Fruit fly (Drosophila melanogaster) whole organism, prepupa: Measurements from ENCODE around the gene Gr9a.

Experiments used
- Blimp-1 ChIP-seq: fragments of 200-800 bp; sonication (Bioruptor generic); optimal IDR thresholded peaks from 3 replicates; lab custom pipeline; 2017; ENCODE audit warnings: missing biosample characterization, missing genetic modification characterization, mild to moderate bottlenecking, moderate library complexity, missing genetic modification reagents
- CG10631 ChIP-seq: fragments of 200-800 bp; sonication (Bioruptor generic); optimal IDR thresholded peaks from 2 replicates; lab custom pipeline; 2016; ENCODE audit warnings: missing biosample characterization, missing genetic modification characterization
- CG10669 ChIP-seq: fragments of 200-800 bp; sonication (Bioruptor generic); optimal IDR thresholded peaks from 3 replicates; lab custom pipeline; 2018; ENCODE audit warnings: missing biosample characterization, mild to moderate bottlenecking, missing genetic modification characterization, moderate library complexity
- CG11294 ChIP-seq: fragments of 200-800 bp; sonication (Bioruptor generic); IDR thresholded peaks from 2 replicates; pipeline ENCODE4 v1.3.6; 2022; ENCODE audit warnings: missing biosample characterization, missing genetic modification characterization
- CG11762 ChIP-seq: fragments of 200-800 bp; sonication (Bioruptor generic); optimal IDR thresholded peaks from 3 replicates; lab custom pipeline; 2016; ENCODE audit warnings: missing biosample characterization, missing genetic modification characterization; ENCODE audit not compliant: insufficient read depth
- CG15336 ChIP-seq: fragments of 200-800 bp; sonication (Bioruptor generic); IDR thresholded peaks from 2 replicates; pipeline ENCODE4 v1.3.6; 2022; ENCODE audit warnings: missing biosample characterization, missing genetic modification characterization
- CG1621 ChIP-seq: fragments of 200-800 bp; sonication (Bioruptor generic); optimal IDR thresholded peaks from 3 replicates; lab custom pipeline; 2018; ENCODE audit warnings: missing biosample characterization, mild to moderate bottlenecking, missing genetic modification characterization
- CG16779 ChIP-seq: fragments of 200-800 bp; sonication (Bioruptor generic); optimal IDR thresholded peaks from 3 replicates; lab custom pipeline; 2017; ENCODE audit warnings: missing biosample characterization, mild to moderate bottlenecking, missing genetic modification characterization
- CG3032 ChIP-seq: fragments of 200-800 bp; optimal IDR thresholded peaks from 2 replicates; lab custom pipeline; 2019; ENCODE audit warnings: missing biosample characterization, mild to moderate bottlenecking, missing genetic modification characterization, moderate library complexity
- CG32006 ChIP-seq: fragments of 200-800 bp; sonication (Bioruptor generic); optimal IDR thresholded peaks from 3 replicates; lab custom pipeline; 2017; ENCODE audit warnings: missing biosample characterization, mild to moderate bottlenecking, missing genetic modification characterization
- CG34406 ChIP-seq: fragments of 200-800 bp; sonication (Bioruptor generic); optimal IDR thresholded peaks from 3 replicates; lab custom pipeline; 2016; ENCODE audit warnings: missing biosample characterization, missing genetic modification characterization
- CG3919 ChIP-seq: fragments of 200-800 bp; sonication (Bioruptor generic); optimal IDR thresholded peaks from 3 replicates; lab custom pipeline; 2016; ENCODE audit warnings: missing biosample characterization, missing genetic modification characterization
- CG4318 ChIP-seq: fragments of 200-800 bp; sonication (Bioruptor generic); optimal IDR thresholded peaks from 3 replicates; lab custom pipeline; 2017; ENCODE audit warnings: missing biosample characterization, mild to moderate bottlenecking, missing genetic modification characterization
- CG6276 ChIP-seq: fragments of 200-800 bp; sonication (Bioruptor generic); optimal IDR thresholded peaks from 2 replicates; lab custom pipeline; 2017; ENCODE audit warnings: missing biosample characterization, mild to moderate bottlenecking, missing genetic modification characterization
- CG6854 ChIP-seq: fragments of 200-800 bp; sonication (Bioruptor generic); optimal IDR thresholded peaks from 2 replicates; lab custom pipeline; 2017; ENCODE audit warnings: missing biosample characterization, mild to moderate bottlenecking, missing genetic modification characterization
- CG7368 ChIP-seq: fragments of 200-800 bp; sonication (Bioruptor generic); optimal IDR thresholded peaks from 3 replicates; lab custom pipeline; 2016; ENCODE audit warnings: missing biosample characterization, missing genetic modification characterization
- CG8119 ChIP-seq: fragments of 200-800 bp; sonication (Bioruptor generic); IDR thresholded peaks from 3 replicates; pipeline ENCODE4 v1.3.6; 2022; ENCODE audit warnings: missing biosample characterization, missing genetic modification characterization
- CG8632 ChIP-seq: fragments of 200-800 bp; sonication (Bioruptor generic); optimal IDR thresholded peaks from 3 replicates; lab custom pipeline; 2016; ENCODE audit warnings: missing biosample characterization, missing genetic modification characterization
- CG9139 ChIP-seq: fragments of 200-800 bp; sonication (Bioruptor generic); optimal IDR thresholded peaks from 3 replicates; lab custom pipeline; 2017; ENCODE audit warnings: missing biosample characterization, mild to moderate bottlenecking, missing genetic modification characterization
- Eip78C ChIP-seq: fragments of 200-800 bp; sonication (Bioruptor generic); peaks from one replicate; lab custom pipeline; 2016; ENCODE audit warnings: missing biosample characterization, missing genetic modification characterization
- Eip93F ChIP-seq: fragments of 200-800 bp; sonication (Bioruptor generic); optimal IDR thresholded peaks from 2 replicates; lab custom pipeline; 2016; ENCODE audit warnings: missing biosample characterization, mild to moderate bottlenecking, missing genetic modification characterization
- Ets96B ChIP-seq: fragments of 200-800 bp; optimal IDR thresholded peaks from 2 replicates; lab custom pipeline; 2019; ENCODE audit warnings: missing biosample characterization, mild to moderate bottlenecking, missing genetic modification characterization, moderate library complexity
- Gug ChIP-seq: fragments of 200-800 bp; sonication (Bioruptor generic); IDR thresholded peaks from 2 replicates; pipeline ENCODE4 v1.3.6; 2022; ENCODE audit warnings: missing biosample characterization, missing genetic modification characterization
- Hr39 ChIP-seq: fragments of 200-800 bp; sonication (Bioruptor generic); optimal IDR thresholded peaks from 2 replicates; lab custom pipeline; 2016; ENCODE audit warnings: missing biosample characterization, missing genetic modification characterization
- Hr4 ChIP-seq: fragments of 200-800 bp; sonication (Bioruptor generic); optimal IDR thresholded peaks from 3 replicates; lab custom pipeline; 2016; ENCODE audit warnings: missing biosample characterization, missing genetic modification characterization
- Met ChIP-seq: fragments of 200-800 bp; sonication (Bioruptor generic); optimal IDR thresholded peaks from 3 replicates; lab custom pipeline; 2016; ENCODE audit warnings: missing biosample characterization, missing genetic modification characterization
- OdsH ChIP-seq: fragments of 200-800 bp; sonication (Bioruptor generic); optimal IDR thresholded peaks from 3 replicates; lab custom pipeline; 2016; ENCODE audit warnings: missing biosample characterization, missing genetic modification characterization
- Smox ChIP-seq: fragments of 200-800 bp; sonication (Bioruptor generic); optimal IDR thresholded peaks from 3 replicates; lab custom pipeline; 2016; ENCODE audit warnings: missing biosample characterization, missing genetic modification characterization
- Sox15 ChIP-seq: fragments of 200-800 bp; sonication (Bioruptor generic); optimal IDR thresholded peaks from 3 replicates; lab custom pipeline; 2016; ENCODE audit warnings: missing biosample characterization, missing genetic modification characterization
- achi ChIP-seq: fragments of 200-800 bp; sonication (Bioruptor generic); optimal IDR thresholded peaks from 3 replicates; lab custom pipeline; 2016; ENCODE audit warnings: missing biosample characterization, missing genetic modification characterization
- acj6 ChIP-seq: fragments of 200-800 bp; sonication (Bioruptor generic); optimal IDR thresholded peaks from 3 replicates; lab custom pipeline; 2016; ENCODE audit warnings: missing biosample characterization, missing genetic modification characterization
- dac ChIP-seq: fragments of 200-800 bp; sonication (Bioruptor generic); optimal IDR thresholded peaks from 2 replicates; lab custom pipeline; 2017; ENCODE audit warnings: missing biosample characterization, mild to moderate bottlenecking, missing genetic modification characterization
- dsx ChIP-seq: fragments of 200-800 bp; optimal IDR thresholded peaks from 3 replicates; lab custom pipeline; 2019; ENCODE audit warnings: missing biosample characterization, mild to moderate bottlenecking, missing genetic modification characterization, moderate library complexity; ENCODE audit not compliant: poor library complexity, severe bottlenecking
- fd85E ChIP-seq: fragments of 200-800 bp; sonication (Bioruptor generic); optimal IDR thresholded peaks from 3 replicates; lab custom pipeline; 2016; ENCODE audit warnings: missing biosample characterization, missing genetic modification characterization
- fkh ChIP-seq: fragments of 200-800 bp; sonication (Bioruptor generic); optimal IDR thresholded peaks from 3 replicates; lab custom pipeline; 2017; ENCODE audit warnings: missing biosample characterization, mild to moderate bottlenecking, missing genetic modification characterization, moderate library complexity
- lz ChIP-seq: fragments of 200-800 bp; sonication (Bioruptor generic); optimal IDR thresholded peaks from 3 replicates; lab custom pipeline; 2016; ENCODE audit warnings: missing biosample characterization, missing genetic modification characterization
- pdm3 ChIP-seq: fragments of 200-800 bp; sonication (Bioruptor generic); optimal IDR thresholded peaks from 3 replicates; lab custom pipeline; 2016; ENCODE audit warnings: missing biosample characterization, missing genetic modification characterization
- ss ChIP-seq, 2 experiments: fragments of 200-800 bp; sonication (Bioruptor generic); optimal IDR thresholded peaks; 2 replicates in 1 of 2; 3 replicates in 1 of 2; lab custom pipeline; 2017 to 2018; ENCODE audit warnings: mild to moderate bottlenecking in 2 of 2, missing biosample characterization in 2 of 2, missing genetic modification characterization in 2 of 2, moderate library complexity in 1 of 2
- svp ChIP-seq: fragments of 200-800 bp; sonication (Bioruptor generic); peaks from one replicate; lab custom pipeline; 2016; ENCODE audit warnings: missing biosample characterization, missing genetic modification characterization
- topi ChIP-seq: fragments of 200-800 bp; sonication (Bioruptor generic); optimal IDR thresholded peaks from 3 replicates; lab custom pipeline; 2016; ENCODE audit warnings: missing biosample characterization, missing genetic modification characterization
- vri ChIP-seq: fragments of 200-800 bp; sonication (Bioruptor generic); optimal IDR thresholded peaks from 3 replicates; lab custom pipeline; 2016; ENCODE audit warnings: missing biosample characterization, mild to moderate bottlenecking, missing genetic modification characterization

Gr9a gene

dm6 chrX:10046760-10047159, 14.7 kb upstream of the Gr9a start:
- no peak for TF ChIP-seq fd85E (GFP tag; lab: Kevin White, UChicago)
- TF ChIP-seq CG11294 (GFP tag; lab: Robert Waterston, UW) = no peak
- TF ChIP-seq CG32006 = no peak
- no peak for TF ChIP-seq fkh (GFP tag; lab: Kevin White, UChicago)
- TF ChIP-seq Blimp-1 (GFP tag; lab: Kevin White, UChicago) = peak; percentile 49
- TF ChIP-seq CG8119 (GFP tag; lab: Robert Waterston, UW) = 0 out of 3 replicates have a peak, but pooled peaks have one; percentile 14
- no peak for TF ChIP-seq CG3032 (tag; lab: Kevin White, UChicago)
- TF ChIP-seq svp (GFP tag; lab: Kevin White, UChicago) = no peak
- no peak for TF ChIP-seq CG34406 (GFP tag; lab: Kevin White, UChicago)
- TF ChIP-seq vri = peak; percentile 86
- TF ChIP-seq dac (GFP tag; lab: Kevin White, UChicago) = no peak
- TF ChIP-seq Ets96B (tag; lab: Kevin White, UChicago) = no peak
- TF ChIP-seq CG3919 (GFP tag; lab: Kevin White, UChicago) = no peak
- no peak for TF ChIP-seq achi
- no peak for TF ChIP-seq CG11762
- no peak for TF ChIP-seq CG15336 (GFP tag; lab: Robert Waterston, UW)
- no peak for TF ChIP-seq CG4318 (GFP tag; lab: Kevin White, UChicago)
- no peak for TF ChIP-seq CG16779 (tag; lab: Kevin White, UChicago)
- no peak for TF ChIP-seq Smox (GFP tag; lab: Kevin White, UChicago)

DNA sequence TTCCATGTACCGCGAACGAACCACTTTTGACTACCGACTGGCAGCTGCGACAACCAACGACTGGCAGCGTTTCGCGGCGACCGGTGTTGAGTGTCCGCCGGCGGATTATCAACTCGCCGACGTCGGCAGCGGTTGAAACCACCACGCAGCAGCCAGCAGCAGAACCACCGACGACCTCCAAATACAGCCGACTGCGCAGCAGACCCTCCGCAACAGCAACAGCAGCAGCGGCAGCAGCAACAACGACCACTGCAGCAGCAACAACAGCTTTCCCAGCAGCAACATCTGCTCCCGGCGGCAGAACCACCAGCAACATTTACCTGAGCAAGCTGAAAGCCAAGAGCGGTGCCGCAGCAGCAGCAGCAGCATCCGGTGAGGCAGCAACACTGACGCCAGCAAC, 13.5 kb upstream of the Gr9a start:
- TF ChIP-seq vri = peak; percentile 21
- peak; percentile 15 for TF ChIP-seq CG3919 (GFP tag; lab: Kevin White, UChicago)
- TF ChIP-seq Eip93F (GFP tag; lab: Kevin White, UChicago) = no peak
- no peak for TF ChIP-seq fd85E (GFP tag; lab: Kevin White, UChicago)
- peak; percentile 41 for TF ChIP-seq svp (GFP tag; lab: Kevin White, UChicago)

DNA sequence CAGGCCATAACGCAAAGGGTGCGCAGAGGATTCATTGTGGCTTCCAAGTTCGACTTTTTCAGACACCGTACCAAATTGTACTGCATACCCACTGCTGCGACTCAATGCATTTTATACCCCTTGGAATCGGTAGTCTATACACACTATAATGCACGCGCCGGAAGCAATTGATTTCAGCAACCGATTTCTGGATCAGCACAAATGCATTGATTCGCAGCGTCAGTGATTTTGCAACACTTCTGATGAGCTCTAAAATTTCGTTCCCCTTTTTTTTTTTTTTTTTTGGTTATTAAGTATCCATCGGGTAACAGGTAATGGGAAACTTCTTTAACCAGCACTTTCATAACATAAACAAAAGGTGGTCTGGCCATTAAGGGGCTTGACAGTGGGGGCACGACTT, 8.9 kb upstream of the Gr9a start, which contains the start of gene Yp2:
Gene Yp2 (minus strand): TSS at position 88 of the 400 bp plus-strand sequence.
- no peak for TF ChIP-seq svp (GFP tag; lab: Kevin White, UChicago)
- no peak for TF ChIP-seq Met
- no peak for TF ChIP-seq CG4318 (GFP tag; lab: Kevin White, UChicago)
- TF ChIP-seq CG32006 = no peak
- TF ChIP-seq CG1621 = no peak
- no peak for TF ChIP-seq Ets96B (tag; lab: Kevin White, UChicago)
- no peak for TF ChIP-seq topi
- no peak for TF ChIP-seq CG16779 (tag; lab: Kevin White, UChicago)
- TF ChIP-seq CG11762 = no peak
- no peak for TF ChIP-seq CG10669 (GFP tag; lab: Kevin White, UChicago)
- TF ChIP-seq CG10631 (GFP tag; lab: Kevin White, UChicago) = no peak
- TF ChIP-seq OdsH (GFP tag; lab: Kevin White, UChicago) = no peak
- TF ChIP-seq CG9139 (GFP tag; lab: Kevin White, UChicago) = no peak
- no peak for TF ChIP-seq Gug (GFP tag; lab: Robert Waterston, UW)
- TF ChIP-seq, all 60 proteins: peak for 0

- no peak for TF ChIP-seq acj6 (GFP tag; lab: Kevin White, UChicago)
- no peak for TF ChIP-seq Hr39 (GFP tag; lab: Kevin White, UChicago)
- no peak for TF ChIP-seq CG10669 (GFP tag; lab: Kevin White, UChicago)
- no peak for TF ChIP-seq Eip78C (GFP tag; lab: Kevin White, UChicago)
- TF ChIP-seq CG6276 (GFP tag; lab: Kevin White, UChicago) = no peak
- no peak for TF ChIP-seq lz (GFP tag; lab: Kevin White, UChicago)
- no peak for TF ChIP-seq CG7368 (GFP tag; lab: Kevin White, UChicago)
- TF ChIP-seq CG10631 (GFP tag; lab: Kevin White, UChicago) = no peak
- no peak for TF ChIP-seq dsx (GFP tag; lab: Kevin White, UChicago)
- no peak for TF ChIP-seq pdm3
- no peak for TF ChIP-seq Blimp-1 (GFP tag; lab: Kevin White, UChicago)
- no peak for TF ChIP-seq CG6854 (GFP tag; lab: Kevin White, UChicago)
- no peak for TF ChIP-seq CG34406 (GFP tag; lab: Kevin White, UChicago)
- no peak for TF ChIP-seq Sox15 (GFP tag; lab: Kevin White, UChicago)
- TF ChIP-seq Hr4 = no peak
- no peak for TF ChIP-seq CG8632 (GFP tag; lab: Kevin White, UChicago)
- no peak for TF ChIP-seq ss (GFP tag; optimal IDR thresholded peaks at IDR 0.05; lab: Kevin White, UChicago)
Measured at dm6 chrX:10053547-10053946, 7.9 kb upstream of the Gr9a start, which contains the start of gene Yp1. Gene Yp1 (plus strand): TSS chrX:10053811.
